Worm (Caenorhabditis elegans) whole organism, L4/young adult: Measurements from ENCODE around the gene F35E12.10.

ENCODE experiments used
- W03F9.2 ChIP-seq: fragments of 150-350 bp; optimal IDR thresholded peaks from 2 replicates; lab custom pipeline; 2014; ENCODE audit warnings: missing biosample characterization, missing genetic modification characterization
- him-1 ChIP-seq: sonication (generic microtip); optimal IDR thresholded peaks from 2 replicates; lab custom pipeline; 2016; ENCODE audit warnings: missing genotype, missing genetic modification reagents, missing genetic modification characterization, missing compliant biosample characterization

ce11 chrV:13790117-13790516 is 41.6 kb upstream of the F35E12.10 start:
- TF ChIP-seq W03F9.2 (tag; lab: Kevin White, UChicago) = no peak
- no peak for TF ChIP-seq him-1 (tag; lab: Kevin White, UChicago)
